Fruit fly (Drosophila melanogaster) whole organism, embryonic: Measurements from ENCODE around the gene Cyt-c1.

Source experiments
- Atf3 ChIP-seq: fragments of 200-800 bp; sonication (Bioruptor generic); optimal IDR thresholded peaks from 3 replicates; lab custom pipeline; 2016; ENCODE audit warnings: missing biosample characterization, missing genetic modification characterization
- BtbVII ChIP-seq: fragments of 200-800 bp; sonication (Bioruptor generic); optimal IDR thresholded peaks from 3 replicates; lab custom pipeline; 2017; ENCODE audit warnings: missing biosample characterization, mild to moderate bottlenecking, missing genetic modification characterization
- CG10654 ChIP-seq: fragments of 200-800 bp; sonication (Bioruptor generic); optimal IDR thresholded peaks from 2 replicates; lab custom pipeline; 2016; ENCODE audit warnings: missing biosample characterization, missing genetic modification characterization
- CG12299 ChIP-seq: fragments of 200-800 bp; sonication (Bioruptor generic); optimal IDR thresholded peaks from 2 replicates; lab custom pipeline; 2018; ENCODE audit warnings: missing biosample characterization, mild to moderate bottlenecking, missing genetic modification characterization
- CG15514 ChIP-seq: fragments of 200-800 bp; sonication (Bioruptor generic); optimal IDR thresholded peaks from 3 replicates; lab custom pipeline; 2017; ENCODE audit warnings: missing biosample characterization, missing genetic modification characterization, mild to moderate bottlenecking, moderate library complexity, missing genetic modification reagents
- CG16863 ChIP-seq: fragments of 200-800 bp; sonication (Bioruptor generic); optimal IDR thresholded peaks from 3 replicates; lab custom pipeline; 2016; ENCODE audit warnings: missing biosample characterization, missing genetic modification characterization
- CG2129 ChIP-seq: fragments of 200-800 bp; sonication (Bioruptor generic); IDR thresholded peaks from 2 replicates; pipeline ENCODE4 v1.3.6; 2022; ENCODE audit warnings: missing biosample characterization, missing genetic modification characterization; ENCODE audit not compliant: partially characterized antibody
- CG3281 ChIP-seq: fragments of 200-800 bp; sonication (Bioruptor generic); optimal IDR thresholded peaks from 3 replicates; lab custom pipeline; 2017; ENCODE audit warnings: missing biosample characterization, mild to moderate bottlenecking, missing genetic modification characterization
- CG34224 ChIP-seq: fragments of 200-800 bp; sonication (Bioruptor generic); IDR thresholded peaks from 3 replicates; pipeline ENCODE4 v1.3.6; 2022; ENCODE audit warnings: missing biosample characterization, missing genetic modification characterization; ENCODE audit not compliant: partially characterized antibody
- CG4854 ChIP-seq: fragments of 200-800 bp; sonication (Bioruptor generic); optimal IDR thresholded peaks from 2 replicates; lab custom pipeline; 2016; ENCODE audit warnings: missing biosample characterization, missing genetic modification characterization, inconsistent platforms
- CG5180 ChIP-seq: fragments of 200-800 bp; sonication (Bioruptor generic); optimal IDR thresholded peaks from 3 replicates; lab custom pipeline; 2017; ENCODE audit warnings: missing biosample characterization, missing genetic modification characterization, mild to moderate bottlenecking, moderate library complexity, missing genetic modification reagents
- CG7786 ChIP-seq: fragments of 200-800 bp; sonication (Bioruptor generic); optimal IDR thresholded peaks from 2 replicates; lab custom pipeline; 2016; ENCODE audit warnings: missing biosample characterization, missing genetic modification characterization
- CG8924 ChIP-seq: fragments of 200-800 bp; optimal IDR thresholded peaks from 3 replicates; lab custom pipeline; 2019; ENCODE audit warnings: missing biosample characterization, mild to moderate bottlenecking, missing genetic modification characterization, moderate library complexity
- CG9876 ChIP-seq: fragments of 200-800 bp; sonication (Bioruptor generic); optimal IDR thresholded peaks from 2 replicates; lab custom pipeline; 2016; ENCODE audit warnings: missing biosample characterization, missing genetic modification characterization
- Camta ChIP-seq: fragments of 200-800 bp; sonication (Bioruptor generic); optimal IDR thresholded peaks from 2 replicates; lab custom pipeline; 2016; ENCODE audit warnings: missing biosample characterization, missing genetic modification characterization
- D ChIP-seq, 2 experiments: fragments of 200-800 bp in 1 of 2; fragments of >200 bp in 1 of 2; sonication (Bioruptor generic) in 1 of 2; optimal IDR thresholded peaks; 2 replicates in 1 of 2; 3 replicates in 1 of 2; lab custom pipeline; 2017; ENCODE audit warnings: mild to moderate bottlenecking in 1 of 2, missing biosample characterization in 1 of 2, missing genetic modification characterization in 1 of 2, missing genetic modification reagents in 1 of 2
- D19B ChIP-seq: fragments of 200-800 bp; sonication (Bioruptor generic); optimal IDR thresholded peaks from 2 replicates; lab custom pipeline; 2017; ENCODE audit warnings: missing biosample characterization, mild to moderate bottlenecking, missing genetic modification characterization
- Doc2 ChIP-seq: fragments of 200-800 bp; sonication (Bioruptor generic); IDR thresholded peaks from 2 replicates; pipeline ENCODE4 v1.3.6; 2022; ENCODE audit warnings: missing biosample characterization, missing genetic modification characterization
- E2f2 ChIP-seq: fragments of 200-800 bp; sonication (Bioruptor generic); IDR thresholded peaks from 2 replicates; pipeline ENCODE4 v1.3.6; 2022; ENCODE audit warnings: missing biosample characterization, missing genetic modification characterization
- Hey ChIP-seq: fragments of 200-800 bp; sonication (Bioruptor generic); optimal IDR thresholded peaks from 3 replicates; lab custom pipeline; 2018; ENCODE audit warnings: missing biosample characterization, mild to moderate bottlenecking, missing genetic modification characterization
- Lim3 ChIP-seq: fragments of 200-800 bp; sonication (Bioruptor generic); IDR thresholded peaks from 2 replicates; pipeline ENCODE4 v1.3.6; 2022; ENCODE audit warnings: missing biosample characterization, missing genetic modification characterization
- Myb ChIP-seq: fragments of 200-800 bp; sonication (Bioruptor generic); optimal IDR thresholded peaks from 2 replicates; lab custom pipeline; 2016; ENCODE audit warnings: missing biosample characterization, missing genetic modification characterization
- Optix ChIP-seq: fragments of 200-800 bp; sonication (Bioruptor generic); IDR thresholded peaks from 3 replicates; pipeline ENCODE4 v1.3.6; 2022; ENCODE audit warnings: missing biosample characterization, missing genetic modification characterization
- Ravus ChIP-seq: fragments of 200-800 bp; sonication (Bioruptor generic); IDR thresholded peaks from 2 replicates; pipeline ENCODE4 v1.3.6; 2022; ENCODE audit warnings: missing biosample characterization, missing genetic modification characterization
- Trl ChIP-seq, 3 experiments: fragments of >200 bp in 2 of 3; fragments of 200-800 bp in 1 of 3; sonication (Bioruptor generic) in 1 of 3; optimal IDR thresholded peaks; 2 replicates in 1 of 3; 3 replicates in 2 of 3; lab custom pipeline; 2016 to 2017; ENCODE audit warnings: missing biosample characterization in 1 of 3, missing genetic modification characterization in 1 of 3
- Usf ChIP-seq: fragments of 200-800 bp; sonication (Bioruptor generic); optimal IDR thresholded peaks from 2 replicates; lab custom pipeline; 2017; ENCODE audit warnings: missing genotype, missing biosample characterization, missing genetic modification characterization
- bab2 ChIP-seq: fragments of 200-800 bp; sonication (Bioruptor generic); optimal IDR thresholded peaks from 2 replicates; lab custom pipeline; 2016; ENCODE audit warnings: missing biosample characterization, missing genetic modification characterization
- dan ChIP-seq: fragments of 200-800 bp; sonication (Bioruptor generic); IDR thresholded peaks from 2 replicates; pipeline ENCODE4 v1.3.6; 2022; ENCODE audit warnings: missing biosample characterization, missing genetic modification characterization
- dmrt99B ChIP-seq: fragments of 200-800 bp; sonication (Bioruptor generic); optimal IDR thresholded peaks from 2 replicates; lab custom pipeline; 2018; ENCODE audit warnings: missing biosample characterization, mild to moderate bottlenecking, missing genetic modification characterization, moderate library complexity
- gfzf ChIP-seq: fragments of 200-800 bp; sonication (Bioruptor generic); optimal IDR thresholded peaks from 2 replicates; lab custom pipeline; 2016; ENCODE audit warnings: missing biosample characterization, mild to moderate bottlenecking, missing genetic modification characterization, moderate library complexity
- maf-S ChIP-seq: fragments of 200-800 bp; sonication (Bioruptor generic); optimal IDR thresholded peaks from 2 replicates; lab custom pipeline; 2016; ENCODE audit warnings: missing biosample characterization, missing genetic modification characterization
- mld ChIP-seq: fragments of 200-800 bp; sonication (Bioruptor generic); IDR thresholded peaks from 3 replicates; pipeline ENCODE4 v1.3.6; 2022; ENCODE audit warnings: missing biosample characterization, missing genetic modification characterization; ENCODE audit not compliant: partially characterized antibody
- nau ChIP-seq: fragments of 200-800 bp; sonication (Bioruptor generic); optimal IDR thresholded peaks from 3 replicates; lab custom pipeline; 2017; ENCODE audit warnings: missing biosample characterization, mild to moderate bottlenecking, missing genetic modification characterization, missing genetic modification reagents
- pzg ChIP-seq: fragments of 200-800 bp; sonication (Bioruptor generic); optimal IDR thresholded peaks from 3 replicates; lab custom pipeline; 2018; ENCODE audit warnings: missing biosample characterization, mild to moderate bottlenecking, missing genetic modification characterization, moderate library complexity
- ranshi ChIP-seq: fragments of 200-800 bp; sonication (Bioruptor generic); IDR thresholded peaks from 2 replicates; pipeline ENCODE4 v1.3.6; 2022; ENCODE audit warnings: missing biosample characterization, missing genetic modification characterization
- row ChIP-seq: fragments of 200-800 bp; sonication (Bioruptor generic); IDR thresholded peaks from 3 replicates; pipeline ENCODE4 v1.3.6; 2022; ENCODE audit warnings: missing biosample characterization, missing genetic modification characterization
- slbo ChIP-seq: fragments of 200-800 bp; sonication (Bioruptor generic); IDR thresholded peaks from 2 replicates; pipeline ENCODE4 v1.3.6; 2022; ENCODE audit warnings: missing biosample characterization, missing genetic modification characterization
- tio ChIP-seq: fragments of 200-800 bp; sonication (Bioruptor generic); optimal IDR thresholded peaks from 2 replicates; lab custom pipeline; 2017; ENCODE audit warnings: missing biosample characterization, missing genetic modification characterization, inconsistent platforms
- trem ChIP-seq: fragments of 200-800 bp; optimal IDR thresholded peaks from 3 replicates; lab custom pipeline; 2019; ENCODE audit warnings: missing biosample characterization, mild to moderate bottlenecking, missing genetic modification characterization, moderate library complexity
- zfh1 ChIP-seq: fragments of 200-800 bp; sonication (Bioruptor generic); IDR thresholded peaks from 3 replicates; pipeline ENCODE4 v1.3.6; 2022; ENCODE audit warnings: missing biosample characterization, missing genetic modification characterization

Cyt-c1 gene

dm6 chr3L:5360039-5360988 lies at the start of gene Cyt-c1 (continued):
- TF ChIP-seq E2f2 (GFP tag; lab: Robert Waterston, UW) (0 out of 2 replicates have a peak, but pooled peaks have one; percentile 11), CG15514 (peak; percentile 45), CG2129 (GFP tag; lab: Robert Waterston, UW) (peak; percentile 49; the same call in 1 of the 2 replicates), CG10654 (GFP tag; lab: Kevin White, UChicago) (no peak), pzg (GFP tag; lab: Kevin White, UChicago) (peak; percentile 39), Hey (tag; lab: Kevin White, UChicago) (no peak), maf-S (no peak), Lim3 (GFP tag; lab: Robert Waterston, UW) (no peak), Myb (GFP tag; lab: Kevin White, UChicago) (no peak), bab2 (GFP tag; lab: Kevin White, UChicago) (no peak), Camta (GFP tag; lab: Kevin White, UChicago) (no peak), CG5180 (no peak), CG7786 (GFP tag; lab: Kevin White, UChicago) (no peak), D19B (GFP tag; lab: Kevin White, UChicago) (no peak), row (GFP tag; lab: Robert Waterston, UW) (peak; percentile 71), ranshi (peak; percentile 13; the same call in 1 of the 2 replicates), CG34224 (peak; percentile 42; the same call in 2 of the 3 replicates), tio (GFP tag; lab: Kevin White, UChicago) (no peak), CG12299 (tag; lab: Kevin White, UChicago) (no peak), CG9876 (GFP tag; lab: Kevin White, UChicago) (no peak), mld (GFP tag; lab: Robert Waterston, UW) (0 out of 3 replicates have a peak, but pooled peaks have one; percentile 13), trem (tag; lab: Kevin White, UChicago) (no peak), gfzf (peak; percentile 8)

- no peak for TF ChIP-seq Trl (optimal IDR thresholded peaks at IDR 0.05; lab: Kevin White, UChicago)
- no peak for TF ChIP-seq Trl (GFP tag; optimal IDR thresholded peaks at IDR 0.05; lab: Kevin White, UChicago)
- no peak for TF ChIP-seq Usf (GFP tag; lab: Kevin White, UChicago)
- TF ChIP-seq Doc2 = no peak
- no peak for TF ChIP-seq slbo (GFP tag; lab: Robert Waterston, UW)
- TF ChIP-seq CG3281 (GFP tag; lab: Kevin White, UChicago) = no peak
- TF ChIP-seq Optix (GFP tag; lab: Robert Waterston, UW) = no peak
- TF ChIP-seq BtbVII (GFP tag; lab: Kevin White, UChicago) = no peak
- TF ChIP-seq CG16863 (GFP tag; lab: Kevin White, UChicago) = no peak
- TF ChIP-seq zfh1 (GFP tag; lab: Robert Waterston, UW) = no peak
- TF ChIP-seq dan (GFP tag; lab: Robert Waterston, UW) = no peak
- no peak for TF ChIP-seq nau
- no peak for TF ChIP-seq Atf3 (GFP tag; lab: Kevin White, UChicago)
- no peak for TF ChIP-seq CG8924 (tag; lab: Kevin White, UChicago)
- TF ChIP-seq D (optimal IDR thresholded peaks at IDR 0.05; lab: Kevin White, UChicago) = no peak
- no peak for TF ChIP-seq D (GFP tag; optimal IDR thresholded peaks at IDR 0.05; lab: Kevin White, UChicago)
- no peak for TF ChIP-seq Ravus
- no peak for TF ChIP-seq dmrt99B (tag; lab: Kevin White, UChicago)
- no peak for TF ChIP-seq CG4854 (GFP tag; lab: Kevin White, UChicago)
- TF ChIP-seq, all 482 proteins: peak for 0
Measured at dm6 chr3L:5327821-5328220, 32.2 kb upstream of the Cyt-c1 start.
